Fruit fly (Drosophila melanogaster): ENCODE measurements around the gene sds22.

The sds22 gene

dm6 chr3R:17412458-17413127 is 21.2 kb downstream of the sds22 start, which contains the start of gene CG42821:
Gene CG42821, plus strand, starts transcription at chr3R:17413077.
- TF ChIP-seq sens (GFP tag) (peak; percentile 22), CTCF (GFP tag; optimal IDR thresholded peaks at IDR 0.05) (no peak), tio (GFP tag; optimal IDR thresholded peaks at IDR 0.05) (no peak), CG34224 (GFP tag; IDR thresholded peaks at IDR 0.05; ENCODE audit: partially characterized antibody) (no peak), dysf (GFP tag; IDR thresholded peaks at IDR 0.05) (no peak), CG18011 (GFP tag; optimal IDR thresholded peaks at IDR 0.05) (no peak), tin (GFP tag; optimal IDR thresholded peaks at IDR 0.05) (no peak), otp (GFP tag; IDR thresholded peaks at IDR 0.05) (no peak), Nf-YB (GFP tag; optimal IDR thresholded peaks at IDR 0.05) (no peak), gsb-n (tag; optimal IDR thresholded peaks at IDR 0.05) (peak; percentile 11), abd-A (tag; optimal IDR thresholded peaks at IDR 0.05) (no peak), sc (optimal IDR thresholded peaks at IDR 0.05) (no peak), sc (GFP tag; optimal IDR thresholded peaks at IDR 0.05) (no peak), CG10654 (GFP tag; optimal IDR thresholded peaks at IDR 0.05) (no peak), CG1603 (tag; optimal IDR thresholded peaks at IDR 0.05) (no peak), CG10147 (GFP tag; optimal IDR thresholded peaks at IDR 0.05) (peak; percentile 74), CG2120 (GFP tag; optimal IDR thresholded peaks at IDR 0.05) (peak; percentile 10), CG15514 (GFP tag; optimal IDR thresholded peaks at IDR 0.05) (no peak), Doc3 (GFP tag; IDR thresholded peaks at IDR 0.05; ENCODE audit: partially characterized antibody) (no peak), chif (GFP tag; optimal IDR thresholded peaks at IDR 0.05) (no peak), Myb (GFP tag; optimal IDR thresholded peaks at IDR 0.05) (no peak), CG30431 (GFP tag; optimal IDR thresholded peaks at IDR 0.05) (no peak), CG9215 (GFP tag; IDR thresholded peaks at IDR 0.05) (no peak), CG3281 (GFP tag; optimal IDR thresholded peaks at IDR 0.05) (peak; percentile 21), lmd (GFP tag; IDR thresholded peaks at IDR 0.05) (no peak), CG6654 (GFP tag; optimal IDR thresholded peaks at IDR 0.05) (no peak), org-1 (GFP tag; optimal IDR thresholded peaks at IDR 0.05) (no peak), sqz (GFP tag; optimal IDR thresholded peaks at IDR 0.05) (no peak), Fer3 (tag; optimal IDR thresholded peaks at IDR 0.05) (peak; percentile 32), gcm (GFP tag; optimal IDR thresholded peaks at IDR 0.05) (no peak), gt (GFP tag; IDR thresholded peaks at IDR 0.05) (no peak), ac (GFP tag; optimal IDR thresholded peaks at IDR 0.05) (no peak), chm (GFP tag; IDR thresholded peaks at IDR 0.05) (no peak), CG32532 (GFP tag; IDR thresholded peaks at IDR 0.05) (no peak), gem (tag; optimal IDR thresholded peaks at IDR 0.05) (peak; percentile 51), Side (GFP tag; optimal IDR thresholded peaks at IDR 0.05) (no peak), bsh (GFP tag; optimal IDR thresholded peaks at IDR 0.05) (no peak), CG6765 (GFP tag; optimal IDR thresholded peaks at IDR 0.05) (no peak), D19B (GFP tag; optimal IDR thresholded peaks at IDR 0.05) (peak; percentile 22), CG10274 (GFP tag; optimal IDR thresholded peaks at IDR 0.05) (peak; percentile 78)

DNA sequence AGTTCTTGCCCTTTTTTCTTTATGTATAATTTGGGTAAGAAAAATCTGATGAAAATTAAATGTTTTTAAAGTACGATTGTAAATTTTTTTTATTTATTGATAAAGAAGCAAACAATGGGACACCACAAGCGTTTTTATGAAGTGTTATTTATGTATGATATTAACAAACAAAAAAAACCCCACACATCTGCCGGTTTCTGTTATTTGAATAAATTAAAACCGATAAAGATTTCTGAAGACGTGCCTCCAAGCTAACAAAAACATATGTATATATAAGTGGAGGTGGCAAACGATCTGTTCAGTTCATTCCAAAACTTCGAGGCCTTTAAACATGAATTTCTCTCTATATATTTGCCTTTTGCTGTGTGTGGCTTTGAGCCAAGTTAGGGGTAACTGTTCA is 22.2 kb downstream of the sds22 start, which contains the start of gene CG42822:
TSS of gene CG42822 (plus strand) at position 301 of the 400 bp plus-strand sequence.
- TF ChIP-seq CG11723 (GFP tag; optimal IDR thresholded peaks at IDR 0.05), result no peak
- no peak for TF ChIP-seq CG1792 (GFP tag; optimal IDR thresholded peaks at IDR 0.05)
- no peak for TF ChIP-seq otp (GFP tag; IDR thresholded peaks at IDR 0.05)
- no peak for TF ChIP-seq D (optimal IDR thresholded peaks at IDR 0.05)
- TF ChIP-seq D (GFP tag; optimal IDR thresholded peaks at IDR 0.05), result no peak
- no peak for TF ChIP-seq Sox102F (GFP tag; optimal IDR thresholded peaks at IDR 0.05)
- no peak for TF ChIP-seq CG11093 (GFP tag; IDR thresholded peaks at IDR 0.05)
- TF ChIP-seq ci (GFP tag; IDR thresholded peaks at IDR 0.05), result no peak
- no peak for TF ChIP-seq Dfd (GFP tag; optimal IDR thresholded peaks at IDR 0.05)
- TF ChIP-seq CG13894 (tag; optimal IDR thresholded peaks at IDR 0.05), result no peak
- no peak for TF ChIP-seq HLH54F (GFP tag; optimal IDR thresholded peaks at IDR 0.05)
- no peak for TF ChIP-seq CG2678 (tag; optimal IDR thresholded peaks at IDR 0.05)
- no peak for TF ChIP-seq CG3281 (GFP tag; optimal IDR thresholded peaks at IDR 0.05)
- TF ChIP-seq CG9215 (GFP tag; IDR thresholded peaks at IDR 0.05), result no peak
- TF ChIP-seq H2.0 (GFP tag; IDR thresholded peaks at IDR 0.05), result no peak

Measured in whole organism, embryonic.